Fruit fly (Drosophila melanogaster) whole organism, wandering third instar larva: ENCODE data around the gene mRpL51.

Experiments
- Abd-B ChIP-seq: fragments of >200 bp; optimal IDR thresholded peaks from 2 replicates; lab custom pipeline; 2017; ENCODE audit warnings: missing biosample characterization, missing genetic modification characterization
- CG32264 ChIP-seq: fragments of 200-800 bp; sonication (Bioruptor generic); optimal IDR thresholded peaks from 2 replicates; lab custom pipeline; 2016; ENCODE audit warnings: missing biosample characterization, missing genetic modification characterization
- CG9705 ChIP-seq: fragments of 200-800 bp; sonication (Bioruptor generic); optimal IDR thresholded peaks from 2 replicates; lab custom pipeline; 2018; ENCODE audit warnings: missing biosample characterization, mild to moderate bottlenecking, missing genetic modification characterization
- CrebA ChIP-seq: fragments of 200-800 bp; sonication (Bioruptor generic); optimal IDR thresholded peaks from 2 replicates; lab custom pipeline; 2016; ENCODE audit warnings: missing biosample characterization, mild to moderate bottlenecking, missing genetic modification characterization, borderline replicate concordance
- Dfd ChIP-seq: fragments of >200 bp; optimal IDR thresholded peaks from 2 replicates; lab custom pipeline; 2017; ENCODE audit warnings: missing biosample characterization, missing genetic modification characterization
- Dif ChIP-seq: fragments of 200-275, 200-300 bp; sonication (Bioruptor generic); optimal IDR thresholded peaks from 2 replicates; lab custom pipeline; 2018; ENCODE audit warnings: missing biosample characterization, missing genetic modification characterization; ENCODE audit not compliant: partially characterized antibody
- GATAd ChIP-seq: sonication (Bioruptor generic); optimal IDR thresholded peaks from 2 replicates; lab custom pipeline; 2016; ENCODE audit warnings: missing biosample characterization, missing genetic modification characterization
- HLH106 ChIP-seq: fragments of 200-800 bp; optimal IDR thresholded peaks from 3 replicates; lab custom pipeline; 2019; ENCODE audit warnings: missing biosample characterization, mild to moderate bottlenecking, missing genetic modification characterization, moderate library complexity
- Hnf4 ChIP-seq: fragments of 200-800 bp; sonication (Bioruptor generic); optimal IDR thresholded peaks from 2 replicates; lab custom pipeline; 2016; ENCODE audit warnings: missing biosample characterization, mild to moderate bottlenecking, missing genetic modification characterization
- Hr78 ChIP-seq: fragments of >200 bp; optimal IDR thresholded peaks from 2 replicates; lab custom pipeline; 2017; ENCODE audit warnings: missing biosample characterization, missing genetic modification characterization
- Hr83 ChIP-seq: fragments of 200-300 bp; sonication (Bioruptor generic); optimal IDR thresholded peaks from 2 replicates; lab custom pipeline; 2016; ENCODE audit warnings: missing biosample characterization, mild to moderate bottlenecking, missing genetic modification characterization, moderate library complexity; ENCODE audit not compliant: poor library complexity, severe bottlenecking
- Jra ChIP-seq: sonication (Bioruptor generic); optimal IDR thresholded peaks from 2 replicates; lab custom pipeline; 2016; ENCODE audit warnings: missing biosample characterization, missing genetic modification characterization
- Mio ChIP-seq: sonication (Bioruptor generic); optimal IDR thresholded peaks from 2 replicates; lab custom pipeline; 2016; ENCODE audit warnings: missing biosample characterization, missing genetic modification characterization
- Myc ChIP-seq: fragments of >200 bp; optimal IDR thresholded peaks from 2 replicates; lab custom pipeline; 2017
- N ChIP-seq: fragments of >200 bp; optimal IDR thresholded peaks from 2 replicates; lab custom pipeline; 2018; ENCODE audit warnings: missing biosample characterization, missing external identifiers, missing genetic modification characterization
- OdsH ChIP-seq: fragments of 200-800 bp; sonication (Bioruptor generic); optimal IDR thresholded peaks from 2 replicates; lab custom pipeline; 2016; ENCODE audit warnings: missing biosample characterization, mild to moderate bottlenecking, missing genetic modification characterization
- Rel ChIP-seq, 2 experiments: fragments of 200-800 bp; sonication (Bioruptor generic) in 1 of 2; optimal IDR thresholded peaks; 2 replicates in 1 of 2; 3 replicates in 1 of 2; lab custom pipeline; 2016 to 2019; ENCODE audit warnings: mild to moderate bottlenecking in 2 of 2, missing biosample characterization in 2 of 2, missing genetic modification characterization in 2 of 2, moderate library complexity in 1 of 2
- Sp1 ChIP-seq: fragments of 200-800 bp; sonication (Bioruptor generic); optimal IDR thresholded peaks from 3 replicates; lab custom pipeline; 2019; ENCODE audit warnings: missing biosample characterization, mild to moderate bottlenecking, missing genetic modification characterization, moderate library complexity
- Vsx2 ChIP-seq: fragments of 200-300, 225-300 bp; sonication (Bioruptor generic); optimal IDR thresholded peaks from 2 replicates; lab custom pipeline; 2018; ENCODE audit warnings: missing biosample characterization, missing genetic modification characterization; ENCODE audit not compliant: partially characterized antibody
- br ChIP-seq: fragments of 200-800 bp; sonication (Bioruptor generic); optimal IDR thresholded peaks from 2 replicates; lab custom pipeline; 2016; ENCODE audit warnings: missing biosample characterization, missing genetic modification characterization
- brk ChIP-seq: fragments of 200-800 bp; sonication (Bioruptor generic); optimal IDR thresholded peaks from 2 replicates; lab custom pipeline; 2016; ENCODE audit warnings: missing biosample characterization, mild to moderate bottlenecking, missing genetic modification characterization
- dl ChIP-seq, 2 experiments: fragments of 175-275, 200-275 bp in 1 of 2; fragments of 200-275 bp in 1 of 2; sonication (Bioruptor generic); optimal IDR thresholded peaks; lab custom pipeline; 2018; ENCODE audit warnings: mild to moderate bottlenecking in 2 of 2, missing biosample characterization in 2 of 2, missing genetic modification characterization in 2 of 2, moderate library complexity in 2 of 2; ENCODE audit not compliant: partially characterized antibody in 2 of 2, insufficient read depth in 1 of 2
- dmrt93B ChIP-seq: fragments of 200-800 bp; sonication (Bioruptor generic); optimal IDR thresholded peaks from 2 replicates; lab custom pipeline; 2018; ENCODE audit warnings: missing biosample characterization, mild to moderate bottlenecking, missing genetic modification characterization
- dsf ChIP-seq: sonication (Bioruptor generic); optimal IDR thresholded peaks from 2 replicates; lab custom pipeline; 2016; ENCODE audit warnings: missing biosample characterization, missing genetic modification characterization, borderline replicate concordance
- ey ChIP-seq: fragments of 200-800 bp; sonication (Bioruptor generic); optimal IDR thresholded peaks from 2 replicates; lab custom pipeline; 2016; ENCODE audit warnings: missing biosample characterization, missing genetic modification characterization
- foxo ChIP-seq, 2 experiments: fragments of 200-800 bp; sonication (Bioruptor generic); optimal IDR thresholded peaks; 2 replicates in 1 of 2; 3 replicates in 1 of 2; lab custom pipeline; 2016 to 2017; ENCODE audit warnings: missing biosample characterization in 2 of 2, missing genetic modification characterization in 2 of 2
- fru ChIP-seq: fragments of 200-800 bp; sonication (Bioruptor generic); optimal IDR thresholded peaks from 3 replicates; lab custom pipeline; 2016; ENCODE audit warnings: missing biosample characterization, mild to moderate bottlenecking, missing genetic modification characterization
- h ChIP-seq: fragments of 200-800 bp; sonication (Bioruptor generic); optimal IDR thresholded peaks from 3 replicates; lab custom pipeline; 2016; ENCODE audit warnings: missing biosample characterization, mild to moderate bottlenecking, missing genetic modification characterization
- jim ChIP-seq: fragments of 175-275, 200-325 bp; sonication (Bioruptor generic); optimal IDR thresholded peaks from 2 replicates; lab custom pipeline; 2016; ENCODE audit warnings: missing biosample characterization, mild to moderate bottlenecking, missing genetic modification characterization
- pan ChIP-seq: fragments of >200 bp; optimal IDR thresholded peaks from 2 replicates; lab custom pipeline; 2017
- psq ChIP-seq: fragments of 200-800 bp; sonication (Bioruptor generic); optimal IDR thresholded peaks from 3 replicates; lab custom pipeline; 2017; ENCODE audit warnings: missing biosample characterization, mild to moderate bottlenecking, missing genetic modification characterization, moderate library complexity
- rgr ChIP-seq: fragments of 200-800 bp; sonication (Bioruptor generic); optimal IDR thresholded peaks from 3 replicates; lab custom pipeline; 2016; ENCODE audit warnings: missing biosample characterization, mild to moderate bottlenecking, missing genetic modification characterization
- sage ChIP-seq: fragments of 200-800 bp; sonication (Bioruptor generic); optimal IDR thresholded peaks from 2 replicates; lab custom pipeline; 2016; ENCODE audit warnings: missing biosample characterization, mild to moderate bottlenecking, missing genetic modification characterization
- sv ChIP-seq: fragments of 200-800 bp; sonication (Bioruptor generic); optimal IDR thresholded peaks from 3 replicates; lab custom pipeline; 2016; ENCODE audit warnings: missing biosample characterization, missing genetic modification characterization
- tai ChIP-seq: sonication (Bioruptor generic); optimal IDR thresholded peaks from 2 replicates; lab custom pipeline; 2016; ENCODE audit warnings: missing biosample characterization, missing genetic modification characterization
- usp ChIP-seq: fragments of >200 bp; optimal IDR thresholded peaks from 2 replicates; lab custom pipeline; 2017; ENCODE audit warnings: missing biosample characterization, missing genetic modification characterization
- woc ChIP-seq: sonication (Bioruptor generic); optimal IDR thresholded peaks from 2 replicates; lab custom pipeline; 2016; ENCODE audit warnings: missing biosample characterization, mild to moderate bottlenecking, missing genetic modification characterization

mRpL51 gene

DNA sequence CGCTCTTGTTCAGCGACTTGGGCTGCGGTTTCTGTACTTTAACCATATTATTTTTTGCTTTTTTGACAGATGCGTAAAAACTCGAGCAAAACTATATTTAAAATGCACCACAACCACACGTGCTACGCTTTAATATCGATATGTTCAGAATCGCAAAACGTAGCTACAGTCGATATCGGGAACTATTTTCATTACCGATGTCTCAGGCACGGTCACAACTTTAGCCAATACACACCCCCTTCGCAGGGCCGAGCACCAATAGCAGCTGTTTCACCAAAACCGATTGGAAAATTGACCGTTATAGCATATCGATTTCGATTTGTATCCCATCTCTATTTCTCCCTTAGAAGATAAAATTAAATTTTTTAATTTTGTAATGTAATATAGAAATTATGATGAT lies 5.5 kb downstream of the mRpL51 start, which contains the start of gene CG13096:
TSS of gene CG13096 (minus strand) at position 144 of the 400 bp plus-strand sequence.
- no peak for TF ChIP-seq dsf (GFP tag; lab: Kevin White, UChicago)
- TF ChIP-seq Myc (lab: Kevin White, UChicago), result peak; percentile 74
- TF ChIP-seq sv (GFP tag; lab: Kevin White, UChicago), result peak; percentile 7

DNA sequence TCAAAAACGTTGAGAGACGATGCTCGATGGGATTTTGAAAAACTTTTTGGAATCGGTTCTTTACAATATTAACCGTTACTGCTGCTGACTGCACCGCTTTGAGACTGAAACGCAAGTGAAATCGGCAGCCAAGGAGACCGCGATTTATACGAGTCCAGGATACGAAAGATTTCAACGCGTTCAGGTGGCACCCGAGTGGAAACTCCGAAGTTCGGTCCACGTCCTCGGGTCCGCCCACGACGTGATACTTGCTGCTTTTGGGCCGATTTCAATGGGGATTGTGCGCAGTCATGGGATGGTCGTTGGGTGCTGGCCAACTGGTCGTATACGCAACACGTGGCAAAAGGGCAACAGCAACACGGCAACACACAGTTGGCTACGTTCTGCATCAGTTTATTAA lies 10.5 kb downstream of the mRpL51 start, which contains the start of gene Dh31:
TSS of gene Dh31 (minus strand) at position 117 of the 400 bp plus-strand sequence.
- TF ChIP-seq N (GFP tag; lab: Kevin White, UChicago) (no peak), rgr (no peak), Hnf4 (GFP tag; lab: Kevin White, UChicago) (no peak), Vsx2 (GFP tag; lab: Kevin White, UChicago) (no peak), sage (GFP tag; lab: Kevin White, UChicago) (no peak), Jra (GFP tag; lab: Kevin White, UChicago) (no peak), HLH106 (tag; lab: Kevin White, UChicago) (no peak), usp (no peak), Myc (lab: Kevin White, UChicago) (no peak), CG32264 (GFP tag; lab: Kevin White, UChicago) (no peak), br (GFP tag; lab: Kevin White, UChicago) (no peak), ey (GFP tag; lab: Kevin White, UChicago) (no peak), Sp1 (GFP tag; lab: Kevin White, UChicago) (no peak), OdsH (no peak), dl (GFP tag; optimal IDR thresholded peaks at IDR 0.05; lab: Kevin White, UChicago; ENCODE audit: insufficient read depth in 1 of 2, partially characterized antibody in 2 of 2) (no peak)

DNA sequence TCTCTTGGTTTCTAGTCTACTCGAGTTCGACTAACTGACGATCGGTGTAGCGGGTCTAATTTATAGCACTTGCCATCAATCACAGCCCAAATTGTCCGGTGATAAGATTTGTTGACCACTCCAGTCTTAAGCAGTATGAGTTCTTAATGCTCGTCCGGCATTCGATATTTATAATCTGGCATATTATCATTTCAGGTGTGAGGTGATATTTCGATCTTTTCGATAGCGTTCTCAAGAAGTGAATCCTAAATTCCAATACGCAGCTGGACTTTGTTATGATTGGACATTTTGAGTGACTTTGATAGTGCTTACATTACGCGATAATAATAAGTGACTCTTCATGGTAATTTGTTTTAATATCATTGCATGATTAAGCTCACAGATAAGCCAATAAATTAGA lies 20.9 kb downstream of the mRpL51 start, which contains the start of gene Bace:
TSS of gene Bace (minus strand) at position 39 of the 400 bp plus-strand sequence.
- TF ChIP-seq CrebA, result no peak
- TF ChIP-seq, all 38 proteins: peak for 0

DNA sequence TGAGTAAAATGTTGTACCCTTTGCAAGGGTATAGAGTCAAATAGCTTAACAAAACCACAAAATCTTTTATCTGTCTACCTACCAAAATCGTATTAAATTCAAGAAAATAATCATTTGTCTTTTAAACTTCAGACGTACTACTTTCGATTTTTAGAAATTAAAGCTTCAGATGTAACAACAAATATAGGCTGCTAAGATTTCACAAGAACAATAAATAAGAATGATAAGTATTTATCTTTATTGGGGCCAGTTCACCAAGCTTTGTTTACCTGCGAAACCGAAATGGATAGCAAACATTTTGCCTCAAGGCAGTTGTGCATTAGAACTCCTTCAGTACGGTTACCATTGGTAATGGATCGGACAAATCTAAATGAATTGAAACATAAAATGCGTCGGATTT lies 26.7 kb downstream of the mRpL51 start, which contains the start of gene CG43400:
TSS of gene CG43400 (plus strand) at position 301 of the 400 bp plus-strand sequence.
- TF ChIP-seq tai (GFP tag; lab: Kevin White, UChicago) (no peak), pan (lab: Kevin White, UChicago) (no peak), usp (no peak), dmrt93B (GFP tag; lab: Kevin White, UChicago) (no peak), N (GFP tag; lab: Kevin White, UChicago) (no peak), woc (GFP tag; lab: Kevin White, UChicago) (no peak), dsf (GFP tag; lab: Kevin White, UChicago) (no peak)

DNA sequence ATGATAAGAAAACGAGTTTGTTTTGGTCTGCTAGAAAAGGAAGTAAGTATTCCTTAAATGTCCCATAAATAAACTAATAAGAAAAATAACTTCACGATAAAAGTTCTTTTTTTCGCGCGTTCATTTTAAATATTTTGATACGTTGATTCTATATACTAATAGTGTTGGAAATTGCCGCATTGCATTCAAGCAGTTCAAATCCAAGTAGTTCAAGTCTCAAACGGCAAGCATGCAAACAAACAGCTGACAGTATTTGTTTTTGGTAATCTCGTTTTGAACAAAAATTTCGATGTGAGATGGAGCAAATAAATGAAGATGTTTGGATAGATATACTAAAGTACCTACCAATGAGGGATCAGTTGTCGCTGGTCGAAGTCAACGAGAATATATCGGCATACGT lies 28.4 kb downstream of the mRpL51 start, which contains the start of gene CG13088:
TSS of gene CG13088 (plus strand) at position 247 of the 400 bp plus-strand sequence.
- TF ChIP-seq woc (GFP tag; lab: Kevin White, UChicago) (no peak), sage (GFP tag; lab: Kevin White, UChicago) (no peak), rgr (no peak), br (GFP tag; lab: Kevin White, UChicago) (peak; percentile 4), dsf (GFP tag; lab: Kevin White, UChicago) (peak; percentile 56), sv (GFP tag; lab: Kevin White, UChicago) (no peak), usp (no peak), tai (GFP tag; lab: Kevin White, UChicago) (no peak), CrebA (no peak), dmrt93B (GFP tag; lab: Kevin White, UChicago) (no peak), Dfd (GFP tag; lab: Kevin White, UChicago) (no peak), h (peak; percentile 56), Dif (GFP tag; lab: Kevin White, UChicago) (peak; percentile 28), ey (GFP tag; lab: Kevin White, UChicago) (no peak), jim (GFP tag; lab: Kevin White, UChicago) (no peak), Mio (GFP tag; lab: Kevin White, UChicago) (no peak), N (GFP tag; lab: Kevin White, UChicago) (peak; percentile 39), fru (GFP tag; lab: Kevin White, UChicago) (peak; percentile 14), foxo (GFP tag; optimal IDR thresholded peaks at IDR 0.05; lab: Kevin White, UChicago) (no peak), Sp1 (GFP tag; lab: Kevin White, UChicago) (no peak), dl (GFP tag; optimal IDR thresholded peaks at IDR 0.05; lab: Kevin White, UChicago; ENCODE audit: insufficient read depth in 1 of 2, partially characterized antibody in 2 of 2) (no peak), Jra (GFP tag; lab: Kevin White, UChicago) (peak; percentile 22), OdsH (no peak), brk (GFP tag; lab: Kevin White, UChicago) (no peak), Hr78 (GFP tag; lab: Kevin White, UChicago) (no peak), pan (lab: Kevin White, UChicago) (no peak), Abd-B (GFP tag; lab: Kevin White, UChicago) (no peak), CG32264 (GFP tag; lab: Kevin White, UChicago) (peak; percentile 4), Hnf4 (GFP tag; lab: Kevin White, UChicago) (peak; percentile 67), GATAd (no peak), Vsx2 (GFP tag; lab: Kevin White, UChicago) (no peak), HLH106 (tag; lab: Kevin White, UChicago) (no peak), Rel (GFP tag; optimal IDR thresholded peaks at IDR 0.05; lab: Kevin White, UChicago) (no peak), Rel (tag; optimal IDR thresholded peaks at IDR 0.05; lab: Kevin White, UChicago) (no peak), Hr83 (GFP tag; lab: Kevin White, UChicago) (peak; percentile 74), psq (GFP tag; lab: Kevin White, UChicago) (no peak), CG9705 (GFP tag; lab: Kevin White, UChicago) (no peak)
